Fruit fly (Drosophila melanogaster): Measurements from ENCODE around the gene CG42820.

DNA sequence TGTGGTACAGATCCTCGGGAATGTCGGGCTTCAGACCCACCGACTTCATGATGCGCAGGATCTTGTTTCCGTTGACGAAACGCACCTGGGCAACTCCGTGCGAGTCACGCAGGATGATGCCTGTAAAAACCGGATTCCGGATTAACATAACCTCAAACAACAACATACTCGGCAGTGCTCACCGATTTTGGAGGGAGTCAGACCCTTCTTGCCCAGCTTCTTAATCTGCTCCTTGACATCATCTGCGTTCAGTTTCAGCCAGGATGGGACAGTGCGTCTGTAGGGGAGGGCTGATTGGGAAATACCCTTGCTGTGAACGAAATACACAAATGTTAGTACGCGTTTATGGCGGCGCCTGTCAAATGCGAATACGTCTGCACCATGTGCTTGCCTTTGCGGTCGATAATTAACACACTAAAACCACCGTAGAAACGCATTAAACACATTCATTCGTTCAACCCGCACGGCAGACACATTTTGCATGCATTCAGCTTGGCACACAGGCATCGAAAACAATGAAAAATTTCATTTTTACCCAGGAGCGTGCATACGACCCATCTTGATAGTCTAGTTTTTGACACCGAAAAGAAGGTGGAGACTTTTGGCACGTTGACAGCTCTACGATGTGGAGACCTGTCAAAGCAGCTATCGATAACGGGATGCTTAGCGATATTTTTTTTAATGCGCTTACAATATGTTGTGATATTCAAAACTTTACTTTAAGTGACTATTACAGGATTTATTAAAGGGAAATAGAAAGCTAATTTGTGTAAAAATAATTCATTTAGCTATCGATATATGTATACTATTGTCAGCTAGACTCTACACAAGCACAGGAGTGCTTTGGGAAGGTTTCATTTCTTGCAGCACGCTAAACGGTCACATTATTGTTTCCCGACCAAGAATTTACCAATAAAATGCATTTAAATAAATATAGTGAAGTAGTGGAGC, 27.9 kb downstream of the CG42820 start, which contains the start of the genes RpS13 and CSN8:
- no peak for TF ChIP-seq CTCF (optimal IDR thresholded peaks at IDR 0.05)
- TF ChIP-seq CG8478 (optimal IDR thresholded peaks at IDR 0.05): no peak
